Worm (Caenorhabditis elegans) whole organism, early embryonic: Measurements from ENCODE around the gene lec-8.

Experiments
- ceh-36 ChIP-seq: sonication (generic microtip); optimal IDR thresholded peaks from 2 replicates; lab custom pipeline; 2016; ENCODE audit warnings: missing genetic modification characterization, inconsistent platforms, missing compliant biosample characterization
- hmg-4 ChIP-seq: fragments of 200-800 bp; sonication (Bioruptor generic); optimal IDR thresholded peaks from 2 replicates; lab custom pipeline; 2018; ENCODE audit warnings: mild to moderate bottlenecking, missing genetic modification characterization, missing compliant biosample characterization
- tra-4 ChIP-seq: sonication (generic microtip); optimal IDR thresholded peaks from 2 replicates; lab custom pipeline; 2017; ENCODE audit warnings: missing genetic modification characterization, missing compliant biosample characterization

DNA sequence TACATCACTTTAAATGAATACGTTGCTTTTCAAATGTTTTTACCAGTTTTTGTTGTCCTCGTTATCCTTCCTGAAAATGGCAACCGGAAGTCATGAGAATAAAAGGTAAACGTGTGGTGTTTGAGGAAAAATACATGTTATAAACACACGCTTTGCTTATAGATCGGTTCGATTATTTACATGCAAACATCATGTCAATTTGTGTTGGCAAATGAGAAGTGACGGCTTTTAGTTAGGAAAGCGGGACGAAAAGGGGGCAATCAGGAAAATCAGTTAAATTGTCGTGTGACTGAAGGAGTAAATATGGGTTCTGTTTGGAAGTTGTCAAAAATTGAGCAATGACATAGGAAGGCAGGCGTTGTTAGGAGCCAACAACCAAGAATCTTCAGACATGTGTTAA lies 19.2 kb upstream of the lec-8 start, which contains the start of gene rrc-1:
- no peak for TF ChIP-seq hmg-4 (GFP tag; lab: Kevin White, UChicago)
- no peak for TF ChIP-seq ceh-36 (tag; lab: Kevin White, UChicago)
- no peak for TF ChIP-seq tra-4 (tag; lab: Kevin White, UChicago)
